Fruit fly (Drosophila melanogaster): ENCODE measurements around the gene mRRF2.

dm6 chr3R:22616211-22616610 is 2.7 kb downstream of the mRRF2 start, which contains the start of gene CG31161:
- TF ChIP-seq Snoo (tag; optimal IDR thresholded peaks at IDR 0.05) (no peak), Pif1B (GFP tag; optimal IDR thresholded peaks at IDR 0.05) (no peak), gl (tag; optimal IDR thresholded peaks at IDR 0.05) (no peak), CG10348 (GFP tag; IDR thresholded peaks at IDR 0.05) (no peak), D1 (tag; optimal IDR thresholded peaks at IDR 0.05) (no peak), rn (GFP tag; IDR thresholded peaks at IDR 0.05) (no peak), Ets98B (GFP tag; IDR thresholded peaks at IDR 0.05) (no peak), CG12605 (GFP tag; IDR thresholded peaks at IDR 0.05) (no peak), CG15710 (tag; optimal IDR thresholded peaks at IDR 0.05) (no peak), CG13204 (GFP tag; optimal IDR thresholded peaks at IDR 0.05) (no peak), EcR (GFP tag; optimal IDR thresholded peaks at IDR 0.05) (no peak)

Data from whole organism, pupa.